Fruit fly (Drosophila melanogaster): ENCODE results near the gene beat-VII.

beat-VII gene

dm6 chr3R:26655416-26655945, 26.3 kb downstream of the beat-VII start (continued):
- no peak for TF ChIP-seq CG12104 (GFP tag; optimal IDR thresholded peaks at IDR 0.05)
- peak; percentile 89 for TF ChIP-seq oc (tag; optimal IDR thresholded peaks at IDR 0.05)
- no peak for TF ChIP-seq CG8765 (GFP tag; IDR thresholded peaks at IDR 0.05)
- TF ChIP-seq unc-4 (GFP tag; IDR thresholded peaks at IDR 0.05; ENCODE audit: partially characterized antibody), result no peak
- no peak for TF ChIP-seq CG31441 (GFP tag; IDR thresholded peaks at IDR 0.05)
- no peak for TF ChIP-seq CG7839 (tag; optimal IDR thresholded peaks at IDR 0.05)
- no peak for TF ChIP-seq Fer2 (tag; optimal IDR thresholded peaks at IDR 0.05)
- TF ChIP-seq croc (GFP tag; conservative IDR thresholded peaks at IDR 0.05), result no peak
- no peak for TF ChIP-seq dati (GFP tag; IDR thresholded peaks at IDR 0.05)
- TF ChIP-seq zen (tag; optimal IDR thresholded peaks at IDR 0.05), result no peak
- no peak for TF ChIP-seq CG3065 (GFP tag; optimal IDR thresholded peaks at IDR 0.05)
- TF ChIP-seq fd96Cb (tag; optimal IDR thresholded peaks at IDR 0.05), result no peak
- no peak for TF ChIP-seq crc (GFP tag; optimal IDR thresholded peaks at IDR 0.05)
- TF ChIP-seq BEAF-32 (GFP tag; optimal IDR thresholded peaks at IDR 0.05), result no peak
- TF ChIP-seq CG15073 (GFP tag; optimal IDR thresholded peaks at IDR 0.05), result no peak
- TF ChIP-seq CG9727 (GFP tag; optimal IDR thresholded peaks at IDR 0.05), result no peak
- no peak for TF ChIP-seq lbe (GFP tag; optimal IDR thresholded peaks at IDR 0.05)
- no peak for TF ChIP-seq CG13775 (GFP tag; optimal IDR thresholded peaks at IDR 0.05)
- TF ChIP-seq cg (GFP tag; optimal IDR thresholded peaks at IDR 0.05), result no peak
- no peak for TF ChIP-seq Opbp (GFP tag; IDR thresholded peaks at IDR 0.05; ENCODE audit: partially characterized antibody)
- no peak for TF ChIP-seq fd3F (GFP tag; optimal IDR thresholded peaks at IDR 0.05)
- TF ChIP-seq CG11560 (tag; IDR thresholded peaks at IDR 0.05), result no peak
- TF ChIP-seq zfh2 (GFP tag; optimal IDR thresholded peaks at IDR 0.05), result no peak
- no peak for TF ChIP-seq Trl (optimal IDR thresholded peaks at IDR 0.05)
- no peak for TF ChIP-seq Trl (GFP tag; optimal IDR thresholded peaks at IDR 0.05)
- TF ChIP-seq CG11456 (GFP tag; IDR thresholded peaks at IDR 0.05), result no peak
- no peak for TF ChIP-seq vnd (GFP tag; IDR thresholded peaks at IDR 0.05; ENCODE audit: partially characterized antibody)
- TF ChIP-seq Neu2 (GFP tag; optimal IDR thresholded peaks at IDR 0.05; ENCODE audit: borderline replicate concordance), result no peak
- no peak for TF ChIP-seq sug (tag; optimal IDR thresholded peaks at IDR 0.05)
- peak; percentile 24; the same call in 1 of the 3 replicates for TF ChIP-seq row (GFP tag; IDR thresholded peaks at IDR 0.05)
- TF ChIP-seq CG33213 (GFP tag; optimal IDR thresholded peaks at IDR 0.05), result no peak
- no peak for TF ChIP-seq Nf-YB (GFP tag; optimal IDR thresholded peaks at IDR 0.05)
- no peak for TF ChIP-seq CG17802 (tag; optimal IDR thresholded peaks at IDR 0.05)
- TF ChIP-seq vvl (GFP tag; IDR thresholded peaks at IDR 0.05), result peak; percentile 86
- no peak for TF ChIP-seq E2f2 (GFP tag; IDR thresholded peaks at IDR 0.05)
- peak; percentile 70 for TF ChIP-seq salm (tag; optimal IDR thresholded peaks at IDR 0.05)
- TF ChIP-seq nmo (GFP tag; optimal IDR thresholded peaks at IDR 0.05), result no peak
- TF ChIP-seq Atf3 (GFP tag; optimal IDR thresholded peaks at IDR 0.05), result no peak
- peak; percentile 41; the same call in 1 of the 2 replicates for TF ChIP-seq Awh (GFP tag; IDR thresholded peaks at IDR 0.05)
- TF ChIP-seq run (tag; optimal IDR thresholded peaks at IDR 0.05), result peak; percentile 96
- peak; percentile 97 for TF ChIP-seq CG6654 (GFP tag; optimal IDR thresholded peaks at IDR 0.05)
- TF ChIP-seq CG14860 (GFP tag; IDR thresholded peaks at IDR 0.05; ENCODE audit: partially characterized antibody), result no peak
- no peak for TF ChIP-seq CG15479 (GFP tag; optimal IDR thresholded peaks at IDR 0.05)
- TF ChIP-seq gsb (GFP tag; IDR thresholded peaks at IDR 0.05), result no peak
- TF ChIP-seq cas (GFP tag; IDR thresholded peaks at IDR 0.05), result no peak
- no peak for TF ChIP-seq bsh (GFP tag; optimal IDR thresholded peaks at IDR 0.05)
- no peak for TF ChIP-seq Stat92E (GFP tag; optimal IDR thresholded peaks at IDR 0.05)
- no peak for TF ChIP-seq CG9609 (GFP tag; optimal IDR thresholded peaks at IDR 0.05)
- no peak for TF ChIP-seq CG3407 (GFP tag; optimal IDR thresholded peaks at IDR 0.05)
- TF ChIP-seq CG11695 (GFP tag; IDR thresholded peaks at IDR 0.05), result no peak
- no peak for TF ChIP-seq Fer3 (tag; optimal IDR thresholded peaks at IDR 0.05)
